Worm (Caenorhabditis elegans) whole organism, late embryonic: ENCODE measurements around the gene B0432.14.

Source experiments
- C08G9.2 ChIP-seq: sonication (generic microtip); optimal IDR thresholded peaks from 2 replicates; lab custom pipeline; 2016; ENCODE audit warnings: mild to moderate bottlenecking, missing genetic modification characterization, moderate library complexity, missing compliant biosample characterization
- C38D4.7 ChIP-seq: fragments of 200-800 bp; sonication (Bioruptor generic); optimal IDR thresholded peaks from 2 replicates; lab custom pipeline; 2018; ENCODE audit warnings: mild to moderate bottlenecking, missing genetic modification characterization, moderate library complexity, missing compliant biosample characterization
- F13H6.1 ChIP-seq: sonication (generic microtip); optimal IDR thresholded peaks from 2 replicates; lab custom pipeline; 2016; ENCODE audit warnings: missing genetic modification characterization, missing compliant biosample characterization
- K09A11.1 ChIP-seq: sonication (generic microtip); optimal IDR thresholded peaks from 2 replicates; lab custom pipeline; 2017; ENCODE audit warnings: antibody characterized with exemption, mild to moderate bottlenecking, missing genetic modification characterization, missing compliant biosample characterization; ENCODE audit not compliant: insufficient read depth
- hlh-15 ChIP-seq: sonication (generic microtip); optimal IDR thresholded peaks from 2 replicates; lab custom pipeline; 2016; ENCODE audit warnings: missing genetic modification characterization, missing compliant biosample characterization
- madf-2 ChIP-seq: sonication (generic microtip); optimal IDR thresholded peaks from 2 replicates; lab custom pipeline; 2017; ENCODE audit warnings: missing genetic modification characterization, missing compliant biosample characterization
- mec-3 ChIP-seq: sonication (generic microtip); optimal IDR thresholded peaks from 2 replicates; lab custom pipeline; 2016; ENCODE audit warnings: borderline replicate concordance, missing genetic modification characterization, missing compliant biosample characterization
- pax-1 ChIP-seq: fragments of 150-350 bp; optimal IDR thresholded peaks from 2 replicates; lab custom pipeline; 2014; ENCODE audit warnings: missing biosample characterization, missing genetic modification characterization
- pha-4 ChIP-seq: fragments of 150-350 bp; optimal IDR thresholded peaks from 2 replicates; lab custom pipeline; 2018; ENCODE audit warnings: missing biosample characterization, missing genetic modification reagents, missing genetic modification characterization
- pqm-1 ChIP-seq: sonication (generic microtip); optimal IDR thresholded peaks from 2 replicates; lab custom pipeline; 2016; ENCODE audit warnings: missing genetic modification characterization, missing compliant biosample characterization
- ref-2 ChIP-seq: sonication (generic microtip); optimal IDR thresholded peaks from 2 replicates; lab custom pipeline; 2016; ENCODE audit warnings: missing genetic modification characterization, missing compliant biosample characterization
- tbx-2 ChIP-seq: sonication (generic microtip); optimal IDR thresholded peaks from 2 replicates; lab custom pipeline; 2016; ENCODE audit warnings: missing genetic modification characterization, missing compliant biosample characterization
- unc-3 ChIP-seq, 2 experiments: fragments of 200-800 bp in 1 of 2; sonication (Bioruptor generic) in 1 of 2; sonication (generic microtip) in 1 of 2; conservative IDR thresholded peaks in 1 of 2; optimal IDR thresholded peaks in 1 of 2; 2 replicates each; pipeline versions ENCODE4 v1.3.6 to Lab custom; 2016 to 2022; ENCODE audit warnings: missing compliant biosample characterization in 2 of 2, missing genetic modification characterization in 2 of 2, missing genetic modification reagents in 1 of 2

- TF ChIP-seq tbx-2 (tag; lab: Kevin White, UChicago) (no peak), F13H6.1 (tag; lab: Kevin White, UChicago) (no peak), hlh-15 (tag; lab: Kevin White, UChicago) (no peak), C08G9.2 (tag; lab: Kevin White, UChicago) (no peak), K09A11.1 (tag; lab: Kevin White, UChicago) (no peak), pax-1 (tag; lab: Kevin White, UChicago) (no peak), madf-2 (tag; lab: Kevin White, UChicago) (no peak), mec-3 (tag; lab: Kevin White, UChicago) (no peak), pqm-1 (no peak), unc-3 (GFP tag; conservative IDR thresholded peaks at IDR 0.05; lab: Robert Waterston, UW) (no peak), unc-3 (tag; optimal IDR thresholded peaks at IDR 0.05; lab: Kevin White, UChicago) (no peak), C38D4.7 (GFP tag; lab: Kevin White, UChicago) (no peak), ref-2 (no peak), pha-4 (tag; lab: Kevin White, UChicago) (no peak)
Measured at ce11 chrII:290282-290681, 26.1 kb downstream of the B0432.14 start, which contains the start of gene djr-1.1.
